Fruit fly (Drosophila melanogaster): ENCODE measurements around the gene CG33912.

The CG33912 gene

DNA sequence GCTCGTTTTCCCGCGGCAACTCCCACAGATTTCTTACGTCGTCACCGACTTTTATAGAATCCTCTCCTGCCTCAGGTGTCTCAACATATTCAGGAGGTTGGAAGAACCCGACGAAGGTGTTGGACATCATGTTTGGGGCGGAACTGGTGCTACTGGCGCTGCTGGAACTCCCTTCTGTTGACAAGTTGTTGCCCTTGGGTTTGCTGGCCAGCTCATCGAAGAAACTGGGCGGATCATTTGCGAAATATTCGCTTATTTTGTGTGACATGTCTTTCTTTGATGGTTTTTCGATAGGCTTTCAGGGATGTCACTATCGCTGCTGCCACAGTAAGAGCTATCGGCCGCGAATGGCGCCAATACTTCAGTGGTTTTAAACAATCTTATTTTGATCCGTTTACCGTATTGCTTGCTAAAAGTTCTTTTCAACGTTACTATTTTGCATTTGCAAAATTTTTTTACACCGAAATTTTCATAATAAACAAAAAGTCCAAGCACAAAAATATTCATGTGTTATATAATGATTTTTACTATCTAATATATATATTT lies 32.4 kb upstream of the CG33912 start, which contains the start of gene CG11396 (continued):
- TF ChIP-seq CG2889 (GFP tag; IDR thresholded peaks at IDR 0.05) = no peak
- no peak for TF ChIP-seq aop (GFP tag; IDR thresholded peaks at IDR 0.05)
- peak; percentile 14 for TF ChIP-seq phol (tag; optimal IDR thresholded peaks at IDR 0.05)
- no peak for TF ChIP-seq CG9932 (GFP tag; IDR thresholded peaks at IDR 0.05)
- no peak for TF ChIP-seq CG14667 (GFP tag; IDR thresholded peaks at IDR 0.05)
- no peak for TF ChIP-seq fu2 (GFP tag; optimal IDR thresholded peaks at IDR 0.05)
- TF ChIP-seq Ssrp (tag; optimal IDR thresholded peaks at IDR 0.05) = no peak
- no peak for TF ChIP-seq emc (GFP tag; optimal IDR thresholded peaks at IDR 0.05)
- no peak for TF ChIP-seq schlank (tag; optimal IDR thresholded peaks at IDR 0.05)
- no peak for TF ChIP-seq CG10543 (GFP tag; optimal IDR thresholded peaks at IDR 0.05)
- TF ChIP-seq Dp (GFP tag; optimal IDR thresholded peaks at IDR 0.05) = peak; percentile 95
- TF ChIP-seq Fer1 (GFP tag; optimal IDR thresholded peaks at IDR 0.05) = peak; percentile 13
- no peak for TF ChIP-seq Rx (GFP tag; IDR thresholded peaks at IDR 0.05)
- TF ChIP-seq D19B (GFP tag; optimal IDR thresholded peaks at IDR 0.05) = no peak
- peak; percentile 75 for TF ChIP-seq pzg (GFP tag; optimal IDR thresholded peaks at IDR 0.05)
- no peak for TF ChIP-seq CG11504 (tag; optimal IDR thresholded peaks at IDR 0.05)
- TF ChIP-seq CoRest (tag; optimal IDR thresholded peaks at IDR 0.05) = no peak
- TF ChIP-seq fd3F (GFP tag; optimal IDR thresholded peaks at IDR 0.05) = no peak
- TF ChIP-seq wdn (GFP tag; IDR thresholded peaks at IDR 0.05) = no peak
- no peak for TF ChIP-seq salm (tag; optimal IDR thresholded peaks at IDR 0.05)
- no peak for TF ChIP-seq slbo (GFP tag; IDR thresholded peaks at IDR 0.05)
- TF ChIP-seq CG31388 (GFP tag; optimal IDR thresholded peaks at IDR 0.05) = no peak
- no peak for TF ChIP-seq ac (GFP tag; optimal IDR thresholded peaks at IDR 0.05)
- peak; percentile 88 for TF ChIP-seq HLH4C (GFP tag; IDR thresholded peaks at IDR 0.05; ENCODE audit: partially characterized antibody)
- no peak for TF ChIP-seq Lpt (GFP tag; optimal IDR thresholded peaks at IDR 0.05)
- no peak for TF ChIP-seq CG1792 (GFP tag; optimal IDR thresholded peaks at IDR 0.05)
- TF ChIP-seq CG7556 (GFP tag; optimal IDR thresholded peaks at IDR 0.05) = no peak
- peak; percentile 24; the same call in 1 of the 2 replicates for TF ChIP-seq CG3847 (GFP tag; IDR thresholded peaks at IDR 0.05)
- TF ChIP-seq eyg (GFP tag; optimal IDR thresholded peaks at IDR 0.05) = no peak
- no peak for TF ChIP-seq CG3838 (GFP tag; optimal IDR thresholded peaks at IDR 0.05)
- TF ChIP-seq peb (GFP tag; IDR thresholded peaks at IDR 0.05) = no peak
- TF ChIP-seq Asciz (GFP tag; optimal IDR thresholded peaks at IDR 0.05) = no peak
- no peak for TF ChIP-seq HLHmδ (GFP tag; optimal IDR thresholded peaks at IDR 0.05)
- no peak for TF ChIP-seq CG12155 (GFP tag; optimal IDR thresholded peaks at IDR 0.05)
- TF ChIP-seq klu (GFP tag; IDR thresholded peaks at IDR 0.05) = no peak
- TF ChIP-seq Mad (GFP tag; optimal IDR thresholded peaks at IDR 0.05) = no peak
- peak; percentile 5 for TF ChIP-seq CG9797 (GFP tag; optimal IDR thresholded peaks at IDR 0.05)
- TF ChIP-seq CG17568 (GFP tag; optimal IDR thresholded peaks at IDR 0.05) = no peak
- TF ChIP-seq Doc2 (GFP tag; IDR thresholded peaks at IDR 0.05) = no peak
- no peak for TF ChIP-seq CG3407 (GFP tag; optimal IDR thresholded peaks at IDR 0.05)
- no peak for TF ChIP-seq CG9215 (GFP tag; IDR thresholded peaks at IDR 0.05)
- no peak for TF ChIP-seq pho (GFP tag; optimal IDR thresholded peaks at IDR 0.05)
- peak; percentile 94 for TF ChIP-seq CG7963 (GFP tag; IDR thresholded peaks at IDR 0.05; ENCODE audit: partially characterized antibody)
- TF ChIP-seq CrebB (tag; optimal IDR thresholded peaks at IDR 0.05) = no peak
- TF ChIP-seq dm (GFP tag; optimal IDR thresholded peaks at IDR 0.05) = no peak
- TF ChIP-seq Stat92E (GFP tag; optimal IDR thresholded peaks at IDR 0.05) = no peak
- no peak for TF ChIP-seq CG11093 (GFP tag; IDR thresholded peaks at IDR 0.05)
- TF ChIP-seq Hmx (GFP tag; optimal IDR thresholded peaks at IDR 0.05) = no peak
- peak; percentile 0 for TF ChIP-seq CG17829 (tag; optimal IDR thresholded peaks at IDR 0.05)
- peak; percentile 96 for TF ChIP-seq CG6791 (GFP tag; IDR thresholded peaks at IDR 0.05; ENCODE audit: partially characterized antibody)
- TF ChIP-seq ftz-f1 (GFP tag; optimal IDR thresholded peaks at IDR 0.05) = no peak

Data from whole organism, embryonic.